Worm (Caenorhabditis elegans) whole organism, L2 larva: ENCODE data around the gene W08G11.3.
"Not testable (repeated sequence)": the region's sequence is repeated elsewhere in the genome, so short reads cannot be mapped to it uniquely, and the experiment has no call there.

ENCODE experiments used
- F13H6.1 ChIP-seq: sonication (generic microtip); optimal IDR thresholded peaks from 2 replicates; lab custom pipeline; 2016; ENCODE audit warnings: missing genetic modification characterization, missing compliant biosample characterization
- R02D3.7 ChIP-seq: fragments of 150-350 bp; optimal IDR thresholded peaks from 2 replicates; lab custom pipeline; 2014; ENCODE audit warnings: missing biosample characterization, missing genetic modification characterization
- ZK546.5 ChIP-seq: sonication (generic microtip); optimal IDR thresholded peaks from 2 replicates; lab custom pipeline; 2017; ENCODE audit warnings: missing biosample characterization, missing genetic modification characterization
- alr-1 ChIP-seq: fragments of 150-350 bp; optimal IDR thresholded peaks from 2 replicates; lab custom pipeline; 2014; ENCODE audit warnings: missing biosample characterization, missing genetic modification characterization
- aly-2 ChIP-seq: fragments of 150-350 bp; optimal IDR thresholded peaks from 2 replicates; lab custom pipeline; 2014; ENCODE audit warnings: missing biosample characterization, missing genetic modification characterization
- ama-1 ChIP-seq: fragments of 150-350 bp; optimal IDR thresholded peaks from 2 replicates; lab custom pipeline; 2018; ENCODE audit warnings: inconsistent platforms
- ceh-16 ChIP-seq: fragments of 150-350 bp; optimal IDR thresholded peaks from 2 replicates; lab custom pipeline; 2014; ENCODE audit warnings: missing biosample characterization, missing genetic modification characterization
- ceh-82 ChIP-seq: fragments of 150-350 bp; optimal IDR thresholded peaks from 2 replicates; lab custom pipeline; 2014; ENCODE audit warnings: missing biosample characterization, missing genetic modification characterization
- egl-27 ChIP-seq: sonication (generic microtip); optimal IDR thresholded peaks from 3 replicates; lab custom pipeline; 2017; ENCODE audit warnings: missing biosample characterization, missing genetic modification reagents, missing genetic modification characterization
- elt-3 ChIP-seq: sonication (generic microtip); optimal IDR thresholded peaks from 2 replicates; lab custom pipeline; 2017; ENCODE audit warnings: missing biosample characterization, missing genetic modification characterization
- fos-1 ChIP-seq: fragments of 150-350 bp; optimal IDR thresholded peaks from 2 replicates; lab custom pipeline; 2014; ENCODE audit warnings: missing biosample characterization, missing genetic modification characterization
- gmeb-1 ChIP-seq: fragments of 150-350 bp; optimal IDR thresholded peaks from 2 replicates; lab custom pipeline; 2014; ENCODE audit warnings: missing biosample characterization, missing genetic modification characterization
- lin-11 ChIP-seq: fragments of 150-350 bp; sonication (generic microtip); optimal IDR thresholded peaks from 2 replicates; lab custom pipeline; 2014; ENCODE audit warnings: missing biosample characterization, missing genetic modification characterization, inconsistent platforms, mixed read lengths
- lin-39 ChIP-seq: fragments of 150-350 bp; optimal IDR thresholded peaks from 2 replicates; lab custom pipeline; 2014; ENCODE audit warnings: missing biosample characterization, missing genetic modification reagents, missing genetic modification characterization
- lsy-2 ChIP-seq, 2 experiments: fragments of 150-350 bp in 1 of 2; sonication (generic microtip) in 1 of 2; optimal IDR thresholded peaks; 2 replicates each; lab custom pipeline; 2014 to 2017; ENCODE audit warnings: missing biosample characterization in 2 of 2, missing genetic modification characterization in 2 of 2
- mab-5 ChIP-seq: fragments of 150-350 bp; optimal IDR thresholded peaks from 2 replicates; lab custom pipeline; 2014; ENCODE audit warnings: missing biosample characterization, missing genetic modification characterization
- mbf-1 ChIP-seq: sonication (generic microtip); optimal IDR thresholded peaks from 2 replicates; lab custom pipeline; 2017; ENCODE audit warnings: missing biosample characterization, missing genetic modification characterization
- nhr-11 ChIP-seq: fragments of 150-350 bp; optimal IDR thresholded peaks from 2 replicates; lab custom pipeline; 2014; ENCODE audit warnings: missing biosample characterization, missing genetic modification characterization
- nhr-129 ChIP-seq: fragments of 150-350 bp; optimal IDR thresholded peaks from 2 replicates; lab custom pipeline; 2014; ENCODE audit warnings: missing biosample characterization, missing genetic modification characterization
- nhr-23 ChIP-seq: fragments of 150-350 bp; optimal IDR thresholded peaks from 2 replicates; lab custom pipeline; 2014; ENCODE audit warnings: missing biosample characterization, missing genetic modification reagents, missing genetic modification characterization
- nhr-237 ChIP-seq: fragments of 150-350 bp; optimal IDR thresholded peaks from 2 replicates; lab custom pipeline; 2014; ENCODE audit warnings: missing biosample characterization, missing genetic modification characterization
- nhr-6 ChIP-seq: fragments of 150-350 bp; optimal IDR thresholded peaks from 2 replicates; lab custom pipeline; 2014; ENCODE audit warnings: missing biosample characterization, missing genetic modification characterization
- nhr-77 ChIP-seq: fragments of 150-350 bp; optimal IDR thresholded peaks from 2 replicates; lab custom pipeline; 2014; ENCODE audit warnings: missing biosample characterization, missing genetic modification characterization
- sem-4 ChIP-seq: fragments of 150-350 bp; optimal IDR thresholded peaks from 2 replicates; lab custom pipeline; 2014; ENCODE audit warnings: missing biosample characterization, missing genetic modification reagents, missing genetic modification characterization
- skn-1 ChIP-seq: sonication (generic microtip); optimal IDR thresholded peaks from 2 replicates; lab custom pipeline; 2017; ENCODE audit warnings: missing biosample characterization, missing genetic modification characterization
- sma-9 ChIP-seq, 2 experiments: fragments of 150-350 bp in 1 of 2; sonication (generic microtip) in 1 of 2; optimal IDR thresholded peaks; 2 replicates each; lab custom pipeline; 2014 to 2016; ENCODE audit warnings: missing genetic modification characterization in 2 of 2, mild to moderate bottlenecking in 1 of 2, missing biosample characterization in 1 of 2, missing compliant biosample characterization in 1 of 2, missing genetic modification reagents in 1 of 2, moderate library complexity in 1 of 2
- snpc-4 ChIP-seq: fragments of 150-350 bp; optimal IDR thresholded peaks from 2 replicates; lab custom pipeline; 2014; ENCODE audit warnings: missing biosample characterization, missing genetic modification characterization
- unc-55 ChIP-seq: fragments of 150-350 bp; sonication (generic microtip); optimal IDR thresholded peaks from 3 replicates; lab custom pipeline; 2014; ENCODE audit warnings: missing biosample characterization, missing genetic modification reagents, missing genetic modification characterization
- unc-62 ChIP-seq: fragments of 150-350 bp; optimal IDR thresholded peaks from 2 replicates; lab custom pipeline; 2014; ENCODE audit warnings: missing biosample characterization, missing genetic modification reagents, missing genetic modification characterization
- zag-1 ChIP-seq: fragments of 150-350 bp; optimal IDR thresholded peaks from 2 replicates; lab custom pipeline; 2014; ENCODE audit warnings: missing biosample characterization, missing genetic modification characterization
- ztf-1 ChIP-seq: fragments of 200-800 bp; sonication (Bioruptor generic); conservative IDR thresholded peaks from 2 replicates; pipeline ENCODE4 v1.3.6; 2022; ENCODE audit warnings: missing genetic modification characterization, missing compliant biosample characterization
- ztf-11 ChIP-seq: sonication (generic microtip); optimal IDR thresholded peaks from 2 replicates; lab custom pipeline; 2017; ENCODE audit warnings: missing biosample characterization, missing genetic modification characterization

The W08G11.3 gene

ce11 chrV:16377188-16377587, 9.7 kb downstream of the W08G11.3 start:
- no peak for TF ChIP-seq sma-9 (GFP tag; optimal IDR thresholded peaks at IDR 0.05; lab: Kevin White, UChicago)
- no peak for TF ChIP-seq sma-9 (tag; optimal IDR thresholded peaks at IDR 0.05; lab: Kevin White, UChicago)
- no peak for TF ChIP-seq nhr-77
- no peak for TF ChIP-seq mbf-1
- no peak for TF ChIP-seq sem-4 (tag; lab: Kevin White, UChicago)
- no peak for TF ChIP-seq R02D3.7
- TF ChIP-seq snpc-4, result no peak
- no peak for TF ChIP-seq nhr-237 (tag; lab: Kevin White, UChicago)
- TF ChIP-seq ztf-1, result no peak
- no peak for TF ChIP-seq aly-2 (tag; lab: Kevin White, UChicago)

- TF ChIP-seq sma-9 (GFP tag; optimal IDR thresholded peaks at IDR 0.05; lab: Kevin White, UChicago), result no peak
- no peak for TF ChIP-seq sma-9 (tag; optimal IDR thresholded peaks at IDR 0.05; lab: Kevin White, UChicago)
- no peak for TF ChIP-seq nhr-129 (tag; lab: Kevin White, UChicago)
- no peak for TF ChIP-seq unc-62 (GFP tag; lab: Kevin White, UChicago)
- no peak for TF ChIP-seq lsy-2 (tag; optimal IDR thresholded peaks at IDR 0.05; lab: Kevin White, UChicago)
- TF ChIP-seq unc-55 (GFP tag; lab: Kevin White, UChicago), result no peak
- no peak for TF ChIP-seq nhr-77
- no peak for TF ChIP-seq ceh-16 (tag; lab: Kevin White, UChicago)
- no peak for TF ChIP-seq F13H6.1
- TF ChIP-seq lin-39, result no peak
- no peak for TF ChIP-seq mab-5 (tag; lab: Kevin White, UChicago)
- no peak for TF ChIP-seq sem-4 (tag; lab: Kevin White, UChicago)
- no peak for TF ChIP-seq lin-11 (tag; lab: Kevin White, UChicago)
- TF ChIP-seq ztf-1, result no peak
- TF ChIP-seq elt-3 (tag; lab: Kevin White, UChicago), result no peak
- TF ChIP-seq R02D3.7, result no peak
- TF ChIP-seq skn-1 (tag; lab: Kevin White, UChicago), result no peak
- no peak for TF ChIP-seq ama-1 (lab: Kevin White, UChicago)
Measured at ce11 chrV:16377849-16378248, 10.4 kb downstream of the W08G11.3 start, which contains the start of gene F13A7.1. Gene F13A7.1 (minus strand): TSS chrV:16377949.

ce11 chrV:16382949-16383348, 15.5 kb downstream of the W08G11.3 start:
- TF ChIP-seq alr-1 (tag; lab: Kevin White, UChicago), result no peak
- no peak for TF ChIP-seq nhr-77
- no peak for TF ChIP-seq egl-27 (tag; lab: Kevin White, UChicago)
- TF ChIP-seq sma-9 (GFP tag; optimal IDR thresholded peaks at IDR 0.05; lab: Kevin White, UChicago), result no peak
- no peak for TF ChIP-seq sma-9 (tag; optimal IDR thresholded peaks at IDR 0.05; lab: Kevin White, UChicago)
- TF ChIP-seq ama-1 (lab: Kevin White, UChicago), result no peak
- TF ChIP-seq aly-2 (tag; lab: Kevin White, UChicago), result no peak
- no peak for TF ChIP-seq gmeb-1 (tag; lab: Kevin White, UChicago)
- TF ChIP-seq nhr-237 (tag; lab: Kevin White, UChicago), result no peak
- no peak for TF ChIP-seq sem-4 (tag; lab: Kevin White, UChicago)
- TF ChIP-seq nhr-23, result no peak
- TF ChIP-seq ztf-11 (tag; lab: Kevin White, UChicago), result no peak
- TF ChIP-seq unc-62 (GFP tag; lab: Kevin White, UChicago), result no peak
- no peak for TF ChIP-seq R02D3.7
- no peak for TF ChIP-seq mbf-1
- TF ChIP-seq nhr-11, result no peak
- no peak for TF ChIP-seq snpc-4

ce11 chrV:16383729-16384128, 16.2 kb downstream of the W08G11.3 start, which contains the start of gene F13A7.7:
Gene F13A7.7 (minus strand): TSS chrV:16383829.
- TF ChIP-seq ZK546.5 (tag; lab: Kevin White, UChicago); fos-1 (tag; lab: Kevin White, UChicago); lin-39: not testable (repeated sequence)

- no peak for TF ChIP-seq nhr-237 (tag; lab: Kevin White, UChicago)
- TF ChIP-seq nhr-6 (tag; lab: Kevin White, UChicago), result no peak
- TF ChIP-seq snpc-4, result no peak
- no peak for TF ChIP-seq ceh-82 (tag; lab: Kevin White, UChicago)
- no peak for TF ChIP-seq nhr-77
- TF ChIP-seq F13H6.1, result no peak
- TF ChIP-seq zag-1 (tag; lab: Kevin White, UChicago), result no peak
- TF ChIP-seq lsy-2 (tag; optimal IDR thresholded peaks at IDR 0.05; lab: Kevin White, UChicago), result no peak
Measured at ce11 chrV:16388268-16388667, 20.8 kb downstream of the W08G11.3 start, which contains the start of gene sri-65. Gene sri-65 (minus strand): TSS chrV:16388368.

- TF ChIP-seq nhr-237 (tag; lab: Kevin White, UChicago) (no peak), F13H6.1 (no peak), fos-1 (tag; lab: Kevin White, UChicago) (peak; percentile 49), sma-9 (GFP tag; optimal IDR thresholded peaks at IDR 0.05; lab: Kevin White, UChicago) (peak; percentile 77), sma-9 (tag; optimal IDR thresholded peaks at IDR 0.05; lab: Kevin White, UChicago) (no peak), nhr-129 (tag; lab: Kevin White, UChicago) (peak; percentile 5)
Measured at ce11 chrV:16390655-16391054, 23.2 kb downstream of the W08G11.3 start, which contains the start of gene gst-44. Gene gst-44 (plus strand): TSS chrV:16390891.
